Fruit fly (Drosophila melanogaster) whole organism, wandering third instar larva: Measurements from ENCODE around the gene CG5250.

Experiments used
- foxo ChIP-seq, 2 experiments: fragments of 200-800 bp; sonication (Bioruptor generic); optimal IDR thresholded peaks; 2 replicates in 1 of 2; 3 replicates in 1 of 2; lab custom pipeline; 2016 to 2017; ENCODE audit warnings: missing biosample characterization in 2 of 2, missing genetic modification characterization in 2 of 2
- fru ChIP-seq: fragments of 200-800 bp; sonication (Bioruptor generic); optimal IDR thresholded peaks from 3 replicates; lab custom pipeline; 2016; ENCODE audit warnings: missing biosample characterization, mild to moderate bottlenecking, missing genetic modification characterization
- pan ChIP-seq: fragments of >200 bp; optimal IDR thresholded peaks from 2 replicates; lab custom pipeline; 2017
- psq ChIP-seq: fragments of 200-800 bp; sonication (Bioruptor generic); optimal IDR thresholded peaks from 3 replicates; lab custom pipeline; 2017; ENCODE audit warnings: missing biosample characterization, mild to moderate bottlenecking, missing genetic modification characterization, moderate library complexity
- rgr ChIP-seq: fragments of 200-800 bp; sonication (Bioruptor generic); optimal IDR thresholded peaks from 3 replicates; lab custom pipeline; 2016; ENCODE audit warnings: missing biosample characterization, mild to moderate bottlenecking, missing genetic modification characterization
- usp ChIP-seq: fragments of >200 bp; optimal IDR thresholded peaks from 2 replicates; lab custom pipeline; 2017; ENCODE audit warnings: missing biosample characterization, missing genetic modification characterization

DNA sequence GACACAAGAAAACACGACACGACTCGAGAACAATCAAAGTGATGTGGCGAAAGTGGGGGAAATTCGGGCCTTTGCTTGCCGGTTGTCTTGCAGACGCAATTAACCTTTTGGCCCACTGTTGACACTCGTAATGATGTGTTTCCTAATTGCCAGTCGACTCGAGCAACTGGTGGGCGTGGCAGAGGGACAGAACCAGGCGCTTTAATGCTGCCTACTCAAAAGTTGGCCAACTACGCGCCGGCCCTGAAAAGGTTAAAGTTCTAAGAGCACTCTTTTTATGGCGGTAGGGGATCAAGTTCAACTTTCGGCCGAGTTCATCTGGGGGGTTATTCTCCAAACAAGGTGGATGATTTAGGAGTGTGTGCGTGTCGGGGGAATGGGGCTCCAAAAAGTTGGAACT lies 7.7 kb downstream of the CG5250 start:
- TF ChIP-seq foxo (GFP tag; optimal IDR thresholded peaks at IDR 0.05; lab: Kevin White, UChicago) (no peak), psq (GFP tag; lab: Kevin White, UChicago) (no peak), pan (lab: Kevin White, UChicago) (no peak), rgr (no peak), fru (GFP tag; lab: Kevin White, UChicago) (no peak), usp (GFP tag; lab: Kevin White, UChicago) (no peak)
